Worm (Caenorhabditis elegans) whole organism, young adult: ENCODE results near the gene ZC443.1.

Experiments used
- B0019.2 ChIP-seq: fragments of 200-800 bp; sonication (Bioruptor generic); conservative IDR thresholded peaks from 2 replicates; pipeline ENCODE4 v1.3.6; 2022; ENCODE audit warnings: missing genetic modification reagents, missing genetic modification characterization, missing compliant biosample characterization
- ama-1 ChIP-seq, 3 experiments: fragments of 150-350 bp in 1 of 3; sonication (generic microtip) in 2 of 3; optimal IDR thresholded peaks; 2 replicates each; lab custom pipeline; 2014 to 2018; ENCODE audit warnings: missing biosample characterization in 2 of 3, missing genetic modification characterization in 2 of 3, missing genetic modification reagents in 2 of 3
- aptf-3 ChIP-seq: fragments of 200-800 bp; sonication (Bioruptor generic); IDR thresholded peaks from 2 replicates; pipeline ENCODE4 v1.3.6; 2022; ENCODE audit warnings: missing genetic modification characterization, missing compliant biosample characterization
- ceh-27 ChIP-seq: fragments of 200-800 bp; sonication (Bioruptor generic); optimal IDR thresholded peaks from 2 replicates; lab custom pipeline; 2018; ENCODE audit warnings: mild to moderate bottlenecking, missing genetic modification characterization, moderate library complexity, missing compliant biosample characterization
- hmg-20 ChIP-seq: fragments of 200-800 bp; sonication (Bioruptor generic); IDR thresholded peaks from 2 replicates; pipeline ENCODE4 v1.3.6; 2022; ENCODE audit warnings: missing genetic modification reagents, missing genetic modification characterization, missing compliant biosample characterization
- madf-10 ChIP-seq: sonication (generic microtip); optimal IDR thresholded peaks from 2 replicates; lab custom pipeline; 2016; ENCODE audit warnings: mild to moderate bottlenecking, missing genetic modification characterization, missing compliant biosample characterization
- mel-28 ChIP-seq: sonication (generic microtip); optimal IDR thresholded peaks from 2 replicates; lab custom pipeline; 2016; ENCODE audit warnings: borderline replicate concordance, mild to moderate bottlenecking, missing genetic modification characterization, missing compliant biosample characterization
- nfyb-1 ChIP-seq: fragments of 200-800 bp; sonication (Bioruptor generic); IDR thresholded peaks from 2 replicates; pipeline ENCODE4 v1.3.6; 2022; ENCODE audit warnings: missing genetic modification reagents, missing genetic modification characterization, missing compliant biosample characterization
- nhr-179 ChIP-seq: sonication (generic microtip); optimal IDR thresholded peaks from 2 replicates; lab custom pipeline; 2016; ENCODE audit warnings: mild to moderate bottlenecking, missing genetic modification characterization, missing compliant biosample characterization
- snpc-4 ChIP-seq, 5 experiments: fragments of 150-350 bp in 1 of 5; sonication (generic microtip) in 4 of 5; optimal IDR thresholded peaks; 2 replicates each; lab custom pipeline; 2014 to 2018; ENCODE audit warnings: missing genetic modification characterization in 5 of 5, missing biosample characterization in 3 of 5, antibody characterized with exemption in 2 of 5, mild to moderate bottlenecking in 2 of 5, missing compliant biosample characterization in 2 of 5, missing genotype in 2 of 5, moderate library complexity in 2 of 5, missing genetic modification reagents in 1 of 5
- tbp1 ChIP-seq: fragments of 200-800 bp; sonication (Bioruptor generic); optimal IDR thresholded peaks from 2 replicates; lab custom pipeline; 2018; ENCODE audit warnings: mild to moderate bottlenecking, missing genetic modification characterization, missing compliant biosample characterization
- unc-130 ChIP-seq: sonication (generic microtip); optimal IDR thresholded peaks from 2 replicates; lab custom pipeline; 2016; ENCODE audit warnings: missing genetic modification reagents, missing genetic modification characterization, missing compliant biosample characterization

ce11 chrV:12827219-12827618, 17.3 kb upstream of the ZC443.1 start, which contains the start of gene ugt-15:
- TF ChIP-seq madf-10 (tag; lab: Kevin White, UChicago) (no peak), aptf-3 (GFP tag; lab: Robert Waterston, UW) (no peak), mel-28 (tag; lab: Kevin White, UChicago) (no peak), ama-1 (optimal IDR thresholded peaks at IDR 0.05; lab: Kevin White, UChicago) (no peak), ama-1 (GFP tag; optimal IDR thresholded peaks at IDR 0.05; lab: Kevin White, UChicago) (no peak), snpc-4 (GFP tag; optimal IDR thresholded peaks at IDR 0.05; lab: Kevin White, UChicago) (no peak), snpc-4 (tag; optimal IDR thresholded peaks at IDR 0.05; lab: Kevin White, UChicago) (no peak), tbp1 (GFP tag; lab: Kevin White, UChicago) (no peak), unc-130 (GFP tag; lab: Kevin White, UChicago) (no peak), nfyb-1 (no peak), hmg-20 (GFP tag; lab: Robert Waterston, UW) (no peak), nhr-179 (tag; lab: Kevin White, UChicago) (no peak), ceh-27 (GFP tag; lab: Kevin White, UChicago) (no peak), B0019.2 (GFP tag; lab: Robert Waterston, UW) (no peak)
